Fruit fly (Drosophila melanogaster): ENCODE results near the gene wat.

Gene wat

DNA sequence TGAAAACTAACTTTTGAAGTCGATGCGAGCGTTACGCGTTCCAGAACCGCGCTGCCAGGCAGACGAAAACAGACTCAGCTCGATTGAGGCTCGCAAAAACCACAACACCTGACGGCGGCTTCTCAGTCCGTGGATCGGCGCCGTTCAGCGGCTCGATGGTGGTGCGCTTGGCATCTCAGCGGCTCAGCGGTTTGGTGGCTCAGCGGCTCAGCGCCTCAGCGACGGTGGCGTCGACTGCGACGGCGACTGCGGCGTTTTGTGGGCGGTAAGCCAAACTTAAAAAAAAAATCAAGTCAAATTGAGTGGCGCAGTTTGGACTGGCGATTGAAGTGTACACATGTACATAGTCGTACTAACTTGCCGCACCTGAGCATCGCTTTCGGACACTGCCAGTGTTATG, at the start of gene wat:
wat (minus strand) TSS at position 41 of the 400 bp plus-strand sequence.
- TF ChIP-seq psq (optimal IDR thresholded peaks at IDR 0.05) (no peak), ttk (optimal IDR thresholded peaks at IDR 0.05) (no peak), h (optimal IDR thresholded peaks at IDR 0.05) (no peak), Myc (optimal IDR thresholded peaks at IDR 0.05) (no peak), Sin3A (optimal IDR thresholded peaks at IDR 0.05) (no peak), insv (optimal IDR thresholded peaks at IDR 0.05) (no peak)

- no peak for TF ChIP-seq Myc (optimal IDR thresholded peaks at IDR 0.05)
- no peak for TF ChIP-seq h (optimal IDR thresholded peaks at IDR 0.05)
- no peak for TF ChIP-seq insv (optimal IDR thresholded peaks at IDR 0.05)
- no peak for TF ChIP-seq psq (optimal IDR thresholded peaks at IDR 0.05)
- TF ChIP-seq Sin3A (optimal IDR thresholded peaks at IDR 0.05), result no peak
Measured at dm6 chr3R:29069208-29070072, 49.2 kb upstream of the wat start.

- no peak for TF ChIP-seq insv (optimal IDR thresholded peaks at IDR 0.05)
- TF ChIP-seq psq (optimal IDR thresholded peaks at IDR 0.05), result no peak
- no peak for TF ChIP-seq Myc (optimal IDR thresholded peaks at IDR 0.05)
- no peak for TF ChIP-seq Sin3A (optimal IDR thresholded peaks at IDR 0.05)
- TF ChIP-seq ttk (optimal IDR thresholded peaks at IDR 0.05), result no peak
- TF ChIP-seq h (optimal IDR thresholded peaks at IDR 0.05), result no peak
Measured at dm6 chr3R:29068430-29069207, 48.4 kb upstream of the wat start.

dm6 chr3R:29067091-29067490, 46.9 kb upstream of the wat start:
- TF ChIP-seq psq (optimal IDR thresholded peaks at IDR 0.05) (no peak), h (optimal IDR thresholded peaks at IDR 0.05) (no peak), Myc (optimal IDR thresholded peaks at IDR 0.05) (no peak), Sin3A (optimal IDR thresholded peaks at IDR 0.05) (no peak), ttk (optimal IDR thresholded peaks at IDR 0.05) (no peak), insv (optimal IDR thresholded peaks at IDR 0.05) (no peak)

DNA sequence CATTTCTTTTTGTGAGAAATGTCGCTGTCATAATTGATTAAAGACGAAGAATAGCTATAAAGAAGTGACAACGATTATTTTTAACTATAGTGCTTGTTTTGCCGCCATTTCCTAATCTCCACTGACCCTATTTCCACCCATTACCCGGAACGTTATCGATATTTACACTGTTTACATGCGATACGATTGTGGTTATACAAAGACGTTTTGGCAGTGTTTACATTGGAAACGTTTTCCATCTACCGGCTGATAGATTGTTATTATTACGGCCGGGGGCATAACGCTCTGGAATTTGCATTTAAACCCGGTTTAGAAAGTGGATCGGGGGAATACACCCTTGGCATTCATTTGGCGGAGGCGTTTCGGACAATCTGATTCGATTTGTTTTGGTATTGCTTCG, 46.1 kb upstream of the wat start:
- TF ChIP-seq h (optimal IDR thresholded peaks at IDR 0.05) (no peak), Myc (optimal IDR thresholded peaks at IDR 0.05) (no peak), ttk (optimal IDR thresholded peaks at IDR 0.05) (no peak), insv (optimal IDR thresholded peaks at IDR 0.05) (no peak), psq (optimal IDR thresholded peaks at IDR 0.05) (no peak), Sin3A (optimal IDR thresholded peaks at IDR 0.05) (no peak)

DNA sequence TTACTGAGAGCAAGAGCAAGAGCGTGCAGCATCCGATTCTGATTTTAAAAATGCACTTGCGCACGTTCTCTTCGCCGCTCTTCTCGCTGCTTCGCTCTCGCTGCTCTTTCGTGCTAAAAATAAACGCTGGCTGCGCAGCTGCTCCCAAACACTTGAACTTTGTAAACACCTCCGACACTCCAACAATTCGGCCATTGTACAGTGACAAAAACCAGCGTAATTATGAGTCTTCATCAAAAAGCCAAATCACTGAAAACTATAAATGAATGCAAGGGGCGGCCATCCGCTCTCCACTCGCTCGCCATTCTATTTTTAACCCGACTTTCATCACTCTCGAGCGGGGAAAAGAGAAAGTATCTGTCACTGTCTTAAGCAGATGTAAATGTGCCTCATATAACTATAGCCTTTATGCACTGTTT, 44.5 kb upstream of the wat start:
- TF ChIP-seq insv (optimal IDR thresholded peaks at IDR 0.05), result no peak
- TF ChIP-seq ttk (optimal IDR thresholded peaks at IDR 0.05), result no peak
- TF ChIP-seq psq (optimal IDR thresholded peaks at IDR 0.05), result no peak
- no peak for TF ChIP-seq Myc (optimal IDR thresholded peaks at IDR 0.05)
- TF ChIP-seq h (optimal IDR thresholded peaks at IDR 0.05), result no peak
- TF ChIP-seq Sin3A (optimal IDR thresholded peaks at IDR 0.05), result no peak

DNA sequence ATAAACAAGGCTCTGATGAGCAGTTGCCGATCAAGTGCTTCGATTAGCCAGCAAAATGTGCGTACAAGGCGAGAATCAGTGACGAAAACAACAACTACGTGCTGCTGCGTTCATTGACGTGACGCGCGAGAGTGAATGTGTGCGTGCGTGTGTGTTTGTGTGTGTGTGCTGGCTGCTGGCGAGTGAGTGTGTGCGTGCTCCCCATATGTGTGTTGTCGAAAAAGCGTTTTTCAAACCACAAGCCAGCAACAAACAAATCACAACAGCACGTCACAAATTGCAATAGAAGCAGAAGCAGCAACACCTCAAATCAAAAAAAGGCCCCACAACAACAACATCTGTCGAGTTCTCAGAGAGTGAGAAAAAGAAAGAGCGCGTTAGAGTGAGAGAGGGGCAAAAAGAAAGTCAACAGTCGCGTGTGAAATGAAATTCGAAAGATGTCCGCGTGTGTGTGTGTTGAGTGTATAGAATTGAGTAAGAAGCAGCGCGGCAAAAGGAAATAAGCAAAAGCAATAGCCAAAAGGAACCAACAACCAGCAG, 43.8 kb upstream of the wat start:
- TF ChIP-seq ttk (optimal IDR thresholded peaks at IDR 0.05) (no peak), psq (optimal IDR thresholded peaks at IDR 0.05) (no peak)

- TF ChIP-seq h (optimal IDR thresholded peaks at IDR 0.05) (no peak), ttk (optimal IDR thresholded peaks at IDR 0.05) (no peak), insv (optimal IDR thresholded peaks at IDR 0.05) (no peak), Sin3A (optimal IDR thresholded peaks at IDR 0.05) (no peak), psq (optimal IDR thresholded peaks at IDR 0.05) (no peak), Myc (optimal IDR thresholded peaks at IDR 0.05) (no peak)
Measured at dm6 chr3R:29063207-29063920, 43.2 kb upstream of the wat start.

DNA sequence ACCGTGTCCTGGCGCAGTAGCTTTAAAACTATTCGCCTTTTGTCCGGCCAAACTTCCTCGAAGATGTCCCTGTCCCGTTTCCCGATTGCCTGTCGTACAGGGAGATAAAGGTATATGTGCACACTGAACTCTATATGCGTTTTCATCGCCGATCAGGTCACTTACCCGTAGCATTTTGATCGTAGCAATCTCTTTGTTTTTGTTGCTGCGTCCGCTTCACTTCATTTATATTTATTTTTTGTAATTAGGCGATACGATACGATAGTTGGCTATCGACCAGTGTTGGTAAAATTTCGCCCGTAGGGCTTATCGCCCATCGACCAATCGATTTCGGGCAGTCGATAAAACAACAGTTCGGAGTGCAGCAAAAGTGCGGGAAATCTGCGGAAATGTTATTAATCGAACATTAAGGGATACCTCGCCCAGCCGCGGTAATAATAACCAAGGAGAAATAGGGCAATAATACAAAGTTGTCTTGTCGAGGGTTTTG, 42.6 kb upstream of the wat start, which contains the start of the genes Cul5 and Bicra:
Cul5 (minus strand) TSS at position 259 of the 490 bp plus-strand sequence.
Bicra (plus strand) TSS at position 324 of the 490 bp plus-strand sequence.
- TF ChIP-seq insv (optimal IDR thresholded peaks at IDR 0.05) (no peak), ttk (optimal IDR thresholded peaks at IDR 0.05) (no peak), Myc (optimal IDR thresholded peaks at IDR 0.05) (no peak), psq (optimal IDR thresholded peaks at IDR 0.05) (no peak), h (optimal IDR thresholded peaks at IDR 0.05) (no peak), Sin3A (optimal IDR thresholded peaks at IDR 0.05) (no peak)

dm6 chr3R:29059385-29059784, 39.2 kb upstream of the wat start:
- TF ChIP-seq Sin3A (optimal IDR thresholded peaks at IDR 0.05) (no peak), insv (optimal IDR thresholded peaks at IDR 0.05) (no peak), psq (optimal IDR thresholded peaks at IDR 0.05) (no peak), ttk (optimal IDR thresholded peaks at IDR 0.05) (no peak), Myc (optimal IDR thresholded peaks at IDR 0.05) (no peak), h (optimal IDR thresholded peaks at IDR 0.05) (no peak)

- TF ChIP-seq ttk (optimal IDR thresholded peaks at IDR 0.05) (no peak), Myc (optimal IDR thresholded peaks at IDR 0.05) (no peak), Sin3A (optimal IDR thresholded peaks at IDR 0.05) (no peak), psq (optimal IDR thresholded peaks at IDR 0.05) (no peak), insv (optimal IDR thresholded peaks at IDR 0.05) (no peak), h (optimal IDR thresholded peaks at IDR 0.05) (no peak)
Measured at dm6 chr3R:29055710-29056109, 35.5 kb upstream of the wat start, which contains the start of gene Sirt7. Sirt7 (plus strand) TSS chr3R:29055927.
